Fruit fly (Drosophila melanogaster) whole organism, prepupa: ENCODE data around the gene CG13239.

Experiments
- CG11902 ChIP-seq: fragments of 200-800 bp; sonication (Bioruptor generic); optimal IDR thresholded peaks from 3 replicates; lab custom pipeline; 2016; ENCODE audit warnings: missing biosample characterization, missing genetic modification characterization
- CG15336 ChIP-seq: fragments of 200-800 bp; sonication (Bioruptor generic); IDR thresholded peaks from 2 replicates; pipeline ENCODE4 v1.3.6; 2022; ENCODE audit warnings: missing biosample characterization, missing genetic modification characterization
- CG16779 ChIP-seq: fragments of 200-800 bp; sonication (Bioruptor generic); optimal IDR thresholded peaks from 3 replicates; lab custom pipeline; 2017; ENCODE audit warnings: missing biosample characterization, mild to moderate bottlenecking, missing genetic modification characterization
- CG3032 ChIP-seq: fragments of 200-800 bp; optimal IDR thresholded peaks from 2 replicates; lab custom pipeline; 2019; ENCODE audit warnings: missing biosample characterization, mild to moderate bottlenecking, missing genetic modification characterization, moderate library complexity
- CG31627 ChIP-seq: fragments of 200-800 bp; sonication (Bioruptor generic); optimal IDR thresholded peaks from 3 replicates; lab custom pipeline; 2016; ENCODE audit warnings: missing biosample characterization, missing genetic modification characterization
- CG3919 ChIP-seq: fragments of 200-800 bp; sonication (Bioruptor generic); optimal IDR thresholded peaks from 3 replicates; lab custom pipeline; 2016; ENCODE audit warnings: missing biosample characterization, missing genetic modification characterization
- CG4318 ChIP-seq: fragments of 200-800 bp; sonication (Bioruptor generic); optimal IDR thresholded peaks from 3 replicates; lab custom pipeline; 2017; ENCODE audit warnings: missing biosample characterization, mild to moderate bottlenecking, missing genetic modification characterization
- CG6276 ChIP-seq: fragments of 200-800 bp; sonication (Bioruptor generic); optimal IDR thresholded peaks from 2 replicates; lab custom pipeline; 2017; ENCODE audit warnings: missing biosample characterization, mild to moderate bottlenecking, missing genetic modification characterization
- CG6792 ChIP-seq: fragments of 200-800 bp; sonication (Bioruptor generic); optimal IDR thresholded peaks from 3 replicates; lab custom pipeline; 2016; ENCODE audit warnings: missing biosample characterization, missing genetic modification characterization
- CG6808 ChIP-seq: fragments of 200-800 bp; sonication (Bioruptor generic); optimal IDR thresholded peaks from 3 replicates; lab custom pipeline; 2017; ENCODE audit warnings: missing biosample characterization, missing genetic modification characterization, mild to moderate bottlenecking, moderate library complexity, missing genetic modification reagents
- CG6854 ChIP-seq: fragments of 200-800 bp; sonication (Bioruptor generic); optimal IDR thresholded peaks from 2 replicates; lab custom pipeline; 2017; ENCODE audit warnings: missing biosample characterization, mild to moderate bottlenecking, missing genetic modification characterization
- CG8119 ChIP-seq: fragments of 200-800 bp; sonication (Bioruptor generic); IDR thresholded peaks from 3 replicates; pipeline ENCODE4 v1.3.6; 2022; ENCODE audit warnings: missing biosample characterization, missing genetic modification characterization
- Eip75B ChIP-seq: fragments of 200-800 bp; sonication (Bioruptor generic); optimal IDR thresholded peaks from 3 replicates; lab custom pipeline; 2016; ENCODE audit warnings: missing biosample characterization, missing genetic modification characterization
- Eip93F ChIP-seq: fragments of 200-800 bp; sonication (Bioruptor generic); optimal IDR thresholded peaks from 2 replicates; lab custom pipeline; 2016; ENCODE audit warnings: missing biosample characterization, mild to moderate bottlenecking, missing genetic modification characterization
- Ets21C ChIP-seq: fragments of 200-800 bp; sonication (Bioruptor generic); optimal IDR thresholded peaks from 3 replicates; lab custom pipeline; 2016; ENCODE audit warnings: missing biosample characterization, missing genetic modification characterization
- Hr38 ChIP-seq: sonication (Bioruptor generic); optimal IDR thresholded peaks from 2 replicates; lab custom pipeline; 2016; ENCODE audit warnings: missing biosample characterization, missing genetic modification characterization
- Hr39 ChIP-seq: fragments of 200-800 bp; sonication (Bioruptor generic); optimal IDR thresholded peaks from 2 replicates; lab custom pipeline; 2016; ENCODE audit warnings: missing biosample characterization, missing genetic modification characterization
- Lpt ChIP-seq: fragments of 200-800 bp; sonication (Bioruptor generic); optimal IDR thresholded peaks from 3 replicates; lab custom pipeline; 2016; ENCODE audit warnings: missing biosample characterization, missing genetic modification characterization
- Smox ChIP-seq: fragments of 200-800 bp; sonication (Bioruptor generic); optimal IDR thresholded peaks from 3 replicates; lab custom pipeline; 2016; ENCODE audit warnings: missing biosample characterization, missing genetic modification characterization
- Sox102F ChIP-seq: fragments of 200-800 bp; sonication (Bioruptor generic); optimal IDR thresholded peaks from 2 replicates; lab custom pipeline; 2016; ENCODE audit warnings: missing biosample characterization, mild to moderate bottlenecking, missing genetic modification characterization
- Sox14 ChIP-seq: fragments of 200-800 bp; sonication (Bioruptor generic); optimal IDR thresholded peaks from 3 replicates; lab custom pipeline; 2016; ENCODE audit warnings: missing biosample characterization, missing genetic modification characterization
- Sox15 ChIP-seq: fragments of 200-800 bp; sonication (Bioruptor generic); optimal IDR thresholded peaks from 3 replicates; lab custom pipeline; 2016; ENCODE audit warnings: missing biosample characterization, missing genetic modification characterization
- achi ChIP-seq: fragments of 200-800 bp; sonication (Bioruptor generic); optimal IDR thresholded peaks from 3 replicates; lab custom pipeline; 2016; ENCODE audit warnings: missing biosample characterization, missing genetic modification characterization
- dsx ChIP-seq: fragments of 200-800 bp; optimal IDR thresholded peaks from 3 replicates; lab custom pipeline; 2019; ENCODE audit warnings: missing biosample characterization, mild to moderate bottlenecking, missing genetic modification characterization, moderate library complexity; ENCODE audit not compliant: poor library complexity, severe bottlenecking
- eg ChIP-seq: fragments of 200-800 bp; sonication (Bioruptor generic); IDR thresholded peaks from 3 replicates; pipeline ENCODE4 v1.3.6; 2022; ENCODE audit warnings: missing biosample characterization, missing genetic modification characterization
- esn ChIP-seq: fragments of 200-800 bp; sonication (Bioruptor generic); optimal IDR thresholded peaks from 2 replicates; lab custom pipeline; 2016; ENCODE audit warnings: missing biosample characterization, mild to moderate bottlenecking, missing genetic modification characterization, moderate library complexity
- fd59A ChIP-seq: fragments of 200-800 bp; sonication (Bioruptor generic); optimal IDR thresholded peaks from 2 replicates; lab custom pipeline; 2017; ENCODE audit warnings: missing biosample characterization, mild to moderate bottlenecking, missing genetic modification characterization, missing genetic modification reagents
- fd85E ChIP-seq: fragments of 200-800 bp; sonication (Bioruptor generic); optimal IDR thresholded peaks from 3 replicates; lab custom pipeline; 2016; ENCODE audit warnings: missing biosample characterization, missing genetic modification characterization
- fkh ChIP-seq: fragments of 200-800 bp; sonication (Bioruptor generic); optimal IDR thresholded peaks from 3 replicates; lab custom pipeline; 2017; ENCODE audit warnings: missing biosample characterization, mild to moderate bottlenecking, missing genetic modification characterization, moderate library complexity
- lz ChIP-seq: fragments of 200-800 bp; sonication (Bioruptor generic); optimal IDR thresholded peaks from 3 replicates; lab custom pipeline; 2016; ENCODE audit warnings: missing biosample characterization, missing genetic modification characterization
- net ChIP-seq: fragments of 200-800 bp; sonication (Bioruptor generic); optimal IDR thresholded peaks from 3 replicates; lab custom pipeline; 2016; ENCODE audit warnings: missing biosample characterization, missing genetic modification characterization
- salr ChIP-seq, 2 experiments: fragments of 200-800 bp; sonication (Bioruptor generic); optimal IDR thresholded peaks; 3 replicates each; lab custom pipeline; 2016 to 2018; ENCODE audit warnings: missing biosample characterization in 2 of 2, missing genetic modification characterization in 2 of 2, mild to moderate bottlenecking in 1 of 2
- spab ChIP-seq: fragments of 200-800 bp; sonication (Bioruptor generic); optimal IDR thresholded peaks from 2 replicates; lab custom pipeline; 2017; ENCODE audit warnings: missing biosample characterization, mild to moderate bottlenecking, missing genetic modification characterization, missing genetic modification reagents
- ss ChIP-seq, 2 experiments: fragments of 200-800 bp; sonication (Bioruptor generic); optimal IDR thresholded peaks; 2 replicates in 1 of 2; 3 replicates in 1 of 2; lab custom pipeline; 2017 to 2018; ENCODE audit warnings: mild to moderate bottlenecking in 2 of 2, missing biosample characterization in 2 of 2, missing genetic modification characterization in 2 of 2, moderate library complexity in 1 of 2
- svp ChIP-seq: fragments of 200-800 bp; sonication (Bioruptor generic); peaks from one replicate; lab custom pipeline; 2016; ENCODE audit warnings: missing biosample characterization, missing genetic modification characterization
- topi ChIP-seq: fragments of 200-800 bp; sonication (Bioruptor generic); optimal IDR thresholded peaks from 3 replicates; lab custom pipeline; 2016; ENCODE audit warnings: missing biosample characterization, missing genetic modification characterization
- vri ChIP-seq: fragments of 200-800 bp; sonication (Bioruptor generic); optimal IDR thresholded peaks from 3 replicates; lab custom pipeline; 2016; ENCODE audit warnings: missing biosample characterization, mild to moderate bottlenecking, missing genetic modification characterization

Gene CG13239

DNA sequence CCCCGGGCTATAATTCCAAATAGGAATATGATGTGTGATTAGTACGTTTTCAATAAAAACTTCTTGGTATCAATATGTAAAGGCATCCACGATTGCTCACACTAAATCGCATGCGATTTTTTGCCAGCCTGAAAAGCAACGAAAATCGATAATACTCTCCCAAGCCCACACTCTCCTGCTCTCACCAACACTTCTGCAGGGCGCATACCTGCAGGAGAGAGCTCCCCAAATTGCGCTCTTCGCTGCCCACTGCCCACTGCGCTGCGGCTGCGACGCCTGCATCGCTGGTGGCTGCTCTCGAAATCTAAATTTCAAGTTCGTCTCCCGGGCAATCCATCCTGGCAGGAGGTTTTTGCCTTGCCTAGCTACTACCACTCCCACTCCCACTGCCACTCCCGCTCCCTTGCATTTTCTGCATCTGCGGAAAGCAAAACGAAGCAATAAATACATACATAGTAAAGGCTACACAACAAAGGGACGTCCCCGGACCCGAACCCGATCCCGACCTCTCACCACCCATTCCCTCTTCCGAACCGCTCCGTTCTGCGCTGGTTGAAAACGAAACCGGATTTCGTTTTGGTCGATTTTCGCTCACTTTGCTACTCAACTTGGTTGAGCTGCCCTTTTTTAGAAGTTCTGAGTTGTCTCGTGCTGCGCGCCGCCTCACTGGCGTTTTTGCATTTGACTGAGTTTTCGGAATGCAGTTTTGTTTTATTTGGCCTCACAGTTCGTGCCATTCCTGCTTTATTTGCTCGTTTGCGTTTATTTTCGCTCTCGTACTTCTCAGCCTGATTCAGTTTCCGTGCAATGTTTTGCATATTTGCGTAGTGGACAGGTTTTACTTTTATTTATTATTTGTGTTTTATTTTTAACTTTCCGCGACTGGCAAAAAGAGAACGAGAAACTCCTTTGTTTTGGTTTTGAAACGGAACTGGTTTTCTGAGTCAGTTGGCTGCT is 9.1 kb upstream of the CG13239 start (continued):
- peak; percentile 83 for TF ChIP-seq Sox14 (GFP tag; lab: Kevin White, UChicago)
- TF ChIP-seq CG11902 (GFP tag; lab: Kevin White, UChicago): no peak
- TF ChIP-seq fkh (GFP tag; lab: Kevin White, UChicago): no peak
- peak; percentile 90 for TF ChIP-seq CG6854 (GFP tag; lab: Kevin White, UChicago)
- peak; percentile 63 for TF ChIP-seq vri (GFP tag; lab: Kevin White, UChicago)
- TF ChIP-seq Eip75B (GFP tag; lab: Kevin White, UChicago): peak; percentile 78
- peak; percentile 81 for TF ChIP-seq CG8119 (GFP tag; lab: Robert Waterston, UW)
- TF ChIP-seq CG6792 (GFP tag; lab: Kevin White, UChicago): peak; percentile 18
- TF ChIP-seq Ets21C: no peak
- peak; percentile 78 for TF ChIP-seq Lpt (GFP tag; lab: Kevin White, UChicago)
- peak; percentile 33 for TF ChIP-seq esn (GFP tag; lab: Kevin White, UChicago)
- TF ChIP-seq CG3032: peak; percentile 77
- peak; percentile 50 to 54 for TF ChIP-seq salr (GFP tag; optimal IDR thresholded peaks at IDR 0.05; lab: Kevin White, UChicago)
- peak; percentile 96 for TF ChIP-seq CG6808 (GFP tag; lab: Kevin White, UChicago)
- peak; percentile 64 for TF ChIP-seq CG3919
- TF ChIP-seq ss (GFP tag; optimal IDR thresholded peaks at IDR 0.05; lab: Kevin White, UChicago): peak; percentile 96 to 99
- no peak for TF ChIP-seq Smox (GFP tag; lab: Kevin White, UChicago)

DNA sequence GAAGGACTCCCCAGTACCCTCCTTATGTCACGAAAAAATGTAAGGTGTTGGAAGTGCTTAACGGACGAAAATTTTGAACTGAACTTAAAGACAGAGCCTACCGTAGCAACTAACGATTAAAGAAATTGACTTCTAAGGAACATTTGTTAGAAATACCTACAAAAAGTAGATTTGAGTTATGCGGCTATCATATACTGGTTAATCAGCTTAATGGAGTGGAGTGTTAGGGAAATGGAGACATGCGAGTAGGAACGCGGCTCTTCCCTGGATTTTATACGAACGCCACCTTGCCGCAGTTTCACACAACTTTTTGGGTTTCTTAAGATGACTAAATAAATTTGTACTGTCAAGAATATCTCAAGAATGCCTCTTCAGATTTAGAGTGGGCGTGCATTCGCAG is 7.2 kb upstream of the CG13239 start, which contains the start of gene CG32462:
Gene CG32462 (minus strand): TSS at position 101 of the 400 bp plus-strand sequence.
- TF ChIP-seq lz (GFP tag; lab: Kevin White, UChicago) (no peak), Lpt (GFP tag; lab: Kevin White, UChicago) (no peak), Sox14 (GFP tag; lab: Kevin White, UChicago) (no peak), vri (GFP tag; lab: Kevin White, UChicago) (no peak), Eip75B (GFP tag; lab: Kevin White, UChicago) (no peak), CG4318 (GFP tag; lab: Kevin White, UChicago) (no peak), CG16779 (tag; lab: Kevin White, UChicago) (no peak), CG6792 (GFP tag; lab: Kevin White, UChicago) (no peak), CG6854 (GFP tag; lab: Kevin White, UChicago) (no peak), CG6276 (GFP tag; lab: Kevin White, UChicago) (no peak), CG3032 (no peak), Hr38 (no peak), Eip93F (no peak), topi (GFP tag; lab: Kevin White, UChicago) (no peak), CG11902 (GFP tag; lab: Kevin White, UChicago) (no peak), dsx (GFP tag; lab: Kevin White, UChicago) (no peak), svp (GFP tag; lab: Kevin White, UChicago) (no peak), Sox15 (GFP tag; lab: Kevin White, UChicago) (no peak)

DNA sequence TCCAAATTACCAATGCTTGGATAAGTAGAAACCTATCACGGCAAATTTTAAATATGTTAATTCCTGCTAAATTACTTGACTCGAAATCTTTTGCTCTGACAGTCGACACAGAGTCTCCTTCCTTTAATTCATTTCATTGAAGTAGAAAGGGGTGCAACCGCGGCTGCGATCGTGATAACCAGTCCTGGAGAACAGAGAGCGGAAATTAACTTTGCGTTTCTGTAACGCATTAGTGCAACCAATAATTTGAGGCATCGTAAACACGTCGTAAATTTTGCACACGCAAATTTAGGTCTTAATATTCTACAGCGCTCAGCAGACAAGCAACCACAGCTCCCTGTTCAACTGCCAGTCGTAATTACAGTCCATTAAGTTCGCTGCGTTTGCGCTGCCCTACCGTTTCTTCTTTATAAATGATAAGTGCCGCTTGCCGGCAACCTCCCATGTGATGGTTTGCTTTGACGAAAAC is 4.5 kb upstream of the CG13239 start, which contains the start of gene CG32459:
Gene CG32459 (minus strand): TSS at position 51 of the 469 bp plus-strand sequence.
- no peak for TF ChIP-seq esn (GFP tag; lab: Kevin White, UChicago)
- peak in 1 of 2 experiments; percentile 90 for TF ChIP-seq ss (GFP tag; optimal IDR thresholded peaks at IDR 0.05; lab: Kevin White, UChicago)
- TF ChIP-seq, all 60 proteins: peak for 1

DNA sequence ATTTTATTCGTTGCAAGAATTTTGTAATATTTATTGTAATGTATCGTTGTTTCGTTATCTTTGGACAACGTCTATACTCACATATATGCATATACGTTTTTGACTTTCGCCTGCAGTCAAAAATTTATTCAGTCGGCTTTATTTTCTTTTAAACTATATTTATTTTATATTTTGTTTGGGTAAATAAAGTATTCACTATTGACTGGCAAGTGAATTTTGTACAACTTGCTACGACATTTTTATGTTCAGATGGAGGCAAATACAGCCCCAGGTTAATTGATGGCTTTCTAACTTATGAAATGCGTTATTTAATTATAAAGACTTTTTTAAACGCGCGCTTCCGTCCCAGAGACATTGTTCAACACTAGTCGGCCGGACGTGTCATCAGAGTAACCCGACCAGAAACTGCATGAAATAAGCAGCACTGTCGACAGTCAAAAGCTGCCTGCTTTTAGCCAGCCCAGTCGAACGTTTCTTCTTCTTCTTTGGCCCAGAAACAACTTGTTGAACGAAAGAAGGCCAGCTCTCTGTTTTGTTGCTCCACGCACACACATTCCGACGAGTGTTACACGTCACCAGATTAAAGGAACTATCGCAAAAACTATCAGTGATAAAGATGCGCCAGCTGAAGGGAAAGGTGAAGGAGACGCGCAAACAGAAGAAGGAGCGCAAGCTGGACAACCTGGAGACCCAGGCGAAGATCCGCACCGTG is 2.9 kb downstream of the CG13239 start, which contains the start of gene CG33169:
Gene CG33169 (plus strand): TSS at position 498 of the 712 bp plus-strand sequence.
- TF ChIP-seq fd59A (GFP tag; lab: Kevin White, UChicago) (peak; percentile 23), CG8119 (GFP tag; lab: Robert Waterston, UW) (no peak), CG6792 (GFP tag; lab: Kevin White, UChicago) (peak; percentile 48), svp (GFP tag; lab: Kevin White, UChicago) (peak; percentile 82), salr (GFP tag; optimal IDR thresholded peaks at IDR 0.05; lab: Kevin White, UChicago) (peak in 1 of 2 experiments; percentile 63), ss (GFP tag; optimal IDR thresholded peaks at IDR 0.05; lab: Kevin White, UChicago) (peak in 1 of 2 experiments; percentile 49), eg (GFP tag; lab: Robert Waterston, UW) (peak; percentile 74), CG31627 (peak; percentile 85), CG11902 (GFP tag; lab: Kevin White, UChicago) (peak; percentile 67), Eip93F (no peak), CG15336 (GFP tag; lab: Robert Waterston, UW) (no peak), CG6276 (GFP tag; lab: Kevin White, UChicago) (no peak), Hr39 (peak; percentile 74), CG6808 (GFP tag; lab: Kevin White, UChicago) (no peak), net (GFP tag; lab: Kevin White, UChicago) (peak; percentile 48), Lpt (GFP tag; lab: Kevin White, UChicago) (peak; percentile 49), fd85E (GFP tag; lab: Kevin White, UChicago) (no peak), achi (GFP tag; lab: Kevin White, UChicago) (peak; percentile 96), Hr38 (no peak), esn (GFP tag; lab: Kevin White, UChicago) (peak; percentile 74), spab (GFP tag; lab: Kevin White, UChicago) (no peak), lz (GFP tag; lab: Kevin White, UChicago) (peak; percentile 70), Sox102F (GFP tag; lab: Kevin White, UChicago) (peak; percentile 44)
